Fruit fly (Drosophila melanogaster) whole organism, embryonic: ENCODE data around the gene CG12516.

Experiments
- Atf3 ChIP-seq: fragments of 200-800 bp; sonication (Bioruptor generic); optimal IDR thresholded peaks from 3 replicates; lab custom pipeline; 2016; ENCODE audit warnings: missing biosample characterization, missing genetic modification characterization
- B-H2 ChIP-seq: fragments of 200-800 bp; sonication (Bioruptor generic); optimal IDR thresholded peaks from 2 replicates; lab custom pipeline; 2018; ENCODE audit warnings: missing biosample characterization, mild to moderate bottlenecking, missing genetic modification characterization
- CG1024 ChIP-seq: fragments of 200-800 bp; sonication (Bioruptor generic); IDR thresholded peaks from 2 replicates; pipeline ENCODE4 v1.3.6; 2022; ENCODE audit warnings: missing biosample characterization, missing genetic modification characterization
- CG12104 ChIP-seq: fragments of 200-800 bp; sonication (Bioruptor generic); optimal IDR thresholded peaks from 3 replicates; lab custom pipeline; 2016; ENCODE audit warnings: missing biosample characterization, missing genetic modification characterization
- CG12769 ChIP-seq: fragments of 200-800 bp; sonication (Bioruptor generic); optimal IDR thresholded peaks from 2 replicates; lab custom pipeline; 2019; ENCODE audit warnings: missing biosample characterization, mild to moderate bottlenecking, missing genetic modification characterization, moderate library complexity
- CG13424 ChIP-seq: fragments of 200-800 bp; sonication (Bioruptor generic); optimal IDR thresholded peaks from 2 replicates; lab custom pipeline; 2019; ENCODE audit warnings: missing biosample characterization, mild to moderate bottlenecking, missing genetic modification characterization, moderate library complexity
- CG14710 ChIP-seq: fragments of 200-800 bp; sonication (Bioruptor generic); optimal IDR thresholded peaks from 3 replicates; lab custom pipeline; 2019; ENCODE audit warnings: missing biosample characterization, mild to moderate bottlenecking, missing genetic modification characterization, moderate library complexity
- CG17361 ChIP-seq: fragments of 200-800 bp; sonication (Bioruptor generic); IDR thresholded peaks from 3 replicates; pipeline ENCODE4 v1.3.6; 2022; ENCODE audit warnings: missing biosample characterization, missing genetic modification characterization
- CG17802 ChIP-seq: fragments of 200-800 bp; sonication (Bioruptor generic); optimal IDR thresholded peaks from 2 replicates; lab custom pipeline; 2018; ENCODE audit warnings: missing biosample characterization, mild to moderate bottlenecking, missing genetic modification characterization, moderate library complexity
- CG18011 ChIP-seq: fragments of 200-800 bp; sonication (Bioruptor generic); optimal IDR thresholded peaks from 2 replicates; lab custom pipeline; 2017; ENCODE audit warnings: missing biosample characterization, missing genetic modification characterization, mild to moderate bottlenecking, moderate library complexity, missing genotype
- CG18262 ChIP-seq: fragments of 200-800 bp; optimal IDR thresholded peaks from 3 replicates; lab custom pipeline; 2019; ENCODE audit warnings: missing biosample characterization, mild to moderate bottlenecking, missing genetic modification characterization, moderate library complexity
- CG2712 ChIP-seq: fragments of 200-800 bp; optimal IDR thresholded peaks from 3 replicates; lab custom pipeline; 2019; ENCODE audit warnings: missing biosample characterization, mild to moderate bottlenecking, missing genetic modification characterization, moderate library complexity
- CG3065 ChIP-seq: fragments of 200-800 bp; sonication (Bioruptor generic); optimal IDR thresholded peaks from 2 replicates; lab custom pipeline; 2016; ENCODE audit warnings: missing biosample characterization, missing genetic modification characterization
- CG31441 ChIP-seq: fragments of 200-800 bp; sonication (Bioruptor generic); IDR thresholded peaks from 2 replicates; pipeline ENCODE4 v1.3.6; 2022; ENCODE audit warnings: missing biosample characterization, missing genetic modification characterization
- CG34422 ChIP-seq: fragments of 200-800 bp; sonication (Bioruptor generic); IDR thresholded peaks from 3 replicates; pipeline ENCODE4 v1.3.6; 2022; ENCODE audit warnings: missing biosample characterization, missing genetic modification characterization
- CG4328 ChIP-seq: fragments of 200-800 bp; sonication (Bioruptor generic); optimal IDR thresholded peaks from 3 replicates; lab custom pipeline; 2017; ENCODE audit warnings: missing biosample characterization, missing genetic modification reagents, missing genetic modification characterization
- CG4424 ChIP-seq: fragments of 200-800 bp; sonication (Bioruptor generic); optimal IDR thresholded peaks from 3 replicates; lab custom pipeline; 2016; ENCODE audit warnings: missing biosample characterization, missing genetic modification characterization
- CG4820 ChIP-seq: fragments of 200-800 bp; sonication (Bioruptor generic); optimal IDR thresholded peaks from 3 replicates; lab custom pipeline; 2016; ENCODE audit warnings: missing biosample characterization, missing genetic modification characterization
- CG5180 ChIP-seq: fragments of 200-800 bp; sonication (Bioruptor generic); optimal IDR thresholded peaks from 3 replicates; lab custom pipeline; 2017; ENCODE audit warnings: missing biosample characterization, missing genetic modification characterization, mild to moderate bottlenecking, moderate library complexity, missing genetic modification reagents
- CG6813 ChIP-seq: fragments of 200-800 bp; sonication (Bioruptor generic); optimal IDR thresholded peaks from 2 replicates; lab custom pipeline; 2017; ENCODE audit warnings: missing biosample characterization, missing genetic modification characterization, mild to moderate bottlenecking, moderate library complexity, missing genetic modification reagents
- CTCF ChIP-seq: fragments of 200-800 bp; sonication (Bioruptor generic); optimal IDR thresholded peaks from 2 replicates; lab custom pipeline; 2017; ENCODE audit warnings: missing biosample characterization, mild to moderate bottlenecking, missing genetic modification characterization, moderate library complexity
- CoRest ChIP-seq: fragments of 200-800 bp; sonication (Bioruptor generic); optimal IDR thresholded peaks from 3 replicates; lab custom pipeline; 2018; ENCODE audit warnings: missing biosample characterization, mild to moderate bottlenecking, missing genetic modification characterization, moderate library complexity
- Dfd ChIP-seq, 2 experiments: fragments of >200 bp; optimal IDR thresholded peaks; 2 replicates each; lab custom pipeline; 2017; ENCODE audit warnings: missing biosample characterization in 2 of 2, missing genetic modification characterization in 2 of 2
- Doc2 ChIP-seq: fragments of 200-800 bp; sonication (Bioruptor generic); IDR thresholded peaks from 2 replicates; pipeline ENCODE4 v1.3.6; 2022; ENCODE audit warnings: missing biosample characterization, missing genetic modification characterization
- HLHmδ ChIP-seq: fragments of 200-800 bp; sonication (Bioruptor generic); optimal IDR thresholded peaks from 2 replicates; lab custom pipeline; 2018; ENCODE audit warnings: missing biosample characterization, mild to moderate bottlenecking, missing genetic modification characterization, moderate library complexity
- HmgZ ChIP-seq: fragments of 200-800 bp; sonication (Bioruptor generic); optimal IDR thresholded peaks from 2 replicates; lab custom pipeline; 2018; ENCODE audit warnings: missing biosample characterization, mild to moderate bottlenecking, missing genetic modification characterization
- Nf-YC ChIP-seq: fragments of 200-800 bp; optimal IDR thresholded peaks from 3 replicates; lab custom pipeline; 2019; ENCODE audit warnings: missing biosample characterization, mild to moderate bottlenecking, missing genetic modification characterization, moderate library complexity
- Oaz ChIP-seq: fragments of 200-800 bp; sonication (Bioruptor generic); IDR thresholded peaks from 2 replicates; pipeline ENCODE4 v1.3.6; 2022; ENCODE audit warnings: missing biosample characterization, missing genetic modification characterization
- Taf1 ChIP-seq: fragments of 200-800 bp; sonication (Bioruptor generic); IDR thresholded peaks from 2 replicates; pipeline ENCODE4 v1.3.6; 2022; ENCODE audit warnings: missing biosample characterization, missing genetic modification characterization
- Tbp ChIP-seq: fragments of >200 bp; optimal IDR thresholded peaks from 2 replicates; lab custom pipeline; 2018; ENCODE audit warnings: missing biosample characterization, missing genetic modification characterization
- Vsx1 ChIP-seq: fragments of 200-800 bp; sonication (Bioruptor generic); optimal IDR thresholded peaks from 2 replicates; lab custom pipeline; 2017; ENCODE audit warnings: missing biosample characterization, mild to moderate bottlenecking, missing genetic modification characterization, missing genetic modification reagents
- ac ChIP-seq: fragments of 200-800 bp; sonication (Bioruptor generic); optimal IDR thresholded peaks from 3 replicates; lab custom pipeline; 2017; ENCODE audit warnings: missing biosample characterization, mild to moderate bottlenecking, missing genetic modification characterization
- bbx ChIP-seq: fragments of 200-800 bp; sonication (Bioruptor generic); IDR thresholded peaks from 2 replicates; pipeline ENCODE4 v1.3.6; 2022; ENCODE audit warnings: missing biosample characterization, missing genetic modification characterization; ENCODE audit not compliant: partially characterized antibody
- cas ChIP-seq: fragments of 200-800 bp; sonication (Bioruptor generic); IDR thresholded peaks from 2 replicates; pipeline ENCODE4 v1.3.6; 2022; ENCODE audit warnings: missing biosample characterization, missing genetic modification characterization
- dm ChIP-seq: fragments of 200-800 bp; sonication (Bioruptor generic); optimal IDR thresholded peaks from 3 replicates; lab custom pipeline; 2016; ENCODE audit warnings: missing biosample characterization, missing genetic modification characterization
- eve ChIP-seq, 2 experiments: fragments of >200 bp; optimal IDR thresholded peaks; 2 replicates each; lab custom pipeline; 2017; ENCODE audit warnings: missing biosample characterization in 2 of 2, missing genetic modification characterization in 2 of 2
- fd102C ChIP-seq: fragments of 200-800 bp; sonication (Bioruptor generic); optimal IDR thresholded peaks from 2 replicates; lab custom pipeline; 2018; ENCODE audit warnings: missing biosample characterization, mild to moderate bottlenecking, missing genetic modification characterization, moderate library complexity
- gce ChIP-seq: fragments of 200-800 bp; sonication (Bioruptor generic); IDR thresholded peaks from 3 replicates; pipeline ENCODE4 v1.3.6; 2022; ENCODE audit warnings: missing biosample characterization, missing genetic modification characterization
- gcm ChIP-seq: fragments of 200-800 bp; sonication (Bioruptor generic); optimal IDR thresholded peaks from 2 replicates; lab custom pipeline; 2019; ENCODE audit warnings: missing biosample characterization, mild to moderate bottlenecking, missing genetic modification characterization, moderate library complexity
- gem ChIP-seq: fragments of 200-800 bp; sonication (Bioruptor generic); optimal IDR thresholded peaks from 2 replicates; lab custom pipeline; 2019; ENCODE audit warnings: missing biosample characterization, mild to moderate bottlenecking, missing genetic modification characterization, moderate library complexity
- hbn ChIP-seq: fragments of 200-800 bp; sonication (Bioruptor generic); IDR thresholded peaks from 2 replicates; pipeline ENCODE4 v1.3.6; 2022; ENCODE audit warnings: missing biosample characterization, missing genetic modification characterization; ENCODE audit not compliant: partially characterized antibody
- kah ChIP-seq: fragments of 200-800 bp; sonication (Bioruptor generic); optimal IDR thresholded peaks from 2 replicates; lab custom pipeline; 2018; ENCODE audit warnings: missing biosample characterization, mild to moderate bottlenecking, missing genetic modification characterization
- ken ChIP-seq: fragments of 200-800 bp; sonication (Bioruptor generic); IDR thresholded peaks from 3 replicates; pipeline ENCODE4 v1.3.6; 2022; ENCODE audit warnings: missing biosample characterization, missing genetic modification characterization
- lab ChIP-seq: fragments of 200-800 bp; sonication (Bioruptor generic); optimal IDR thresholded peaks from 3 replicates; lab custom pipeline; 2017; ENCODE audit warnings: missing biosample characterization, missing genetic modification characterization, mild to moderate bottlenecking, moderate library complexity, missing genetic modification reagents
- mam ChIP-seq: fragments of 200-800 bp; sonication (Bioruptor generic); optimal IDR thresholded peaks from 3 replicates; lab custom pipeline; 2016; ENCODE audit warnings: missing biosample characterization, missing genetic modification characterization
- nerfin-2 ChIP-seq: fragments of 200-800 bp; sonication (Bioruptor generic); IDR thresholded peaks from 2 replicates; pipeline ENCODE4 v1.3.6; 2022; ENCODE audit warnings: missing biosample characterization, missing genetic modification characterization; ENCODE audit not compliant: partially characterized antibody
- salm ChIP-seq: fragments of 200-800 bp; sonication (Bioruptor generic); optimal IDR thresholded peaks from 2 replicates; lab custom pipeline; 2018; ENCODE audit warnings: missing biosample characterization, mild to moderate bottlenecking, missing genetic modification characterization
- slou ChIP-seq: fragments of 200-800 bp; sonication (Bioruptor generic); optimal IDR thresholded peaks from 3 replicates; lab custom pipeline; 2016; ENCODE audit warnings: missing biosample characterization, missing genetic modification characterization
- twi ChIP-seq: fragments of 200-800 bp; optimal IDR thresholded peaks from 2 replicates; lab custom pipeline; 2019; ENCODE audit warnings: missing biosample characterization, mild to moderate bottlenecking, missing genetic modification characterization, moderate library complexity
- zfh1 ChIP-seq: fragments of 200-800 bp; sonication (Bioruptor generic); IDR thresholded peaks from 3 replicates; pipeline ENCODE4 v1.3.6; 2022; ENCODE audit warnings: missing biosample characterization, missing genetic modification characterization

CG12516 gene

dm6 chr3R:28335462-28335998 lies 31.1 kb upstream of the CG12516 start (continued):
- TF ChIP-seq lab (peak; percentile 84), CG14710 (tag; lab: Kevin White, UChicago) (peak; percentile 81), CG6813 (GFP tag; lab: Kevin White, UChicago) (peak; percentile 81), twi (tag; lab: Kevin White, UChicago) (peak; percentile 41), CG18262 (tag; lab: Kevin White, UChicago) (peak; percentile 77), CG17802 (tag; lab: Kevin White, UChicago) (no peak), fd102C (peak; percentile 8), CG34422 (GFP tag; lab: Robert Waterston, UW) (peak; percentile 85; the same call in 2 of the 3 replicates), CG4328 (GFP tag; lab: Kevin White, UChicago) (peak; percentile 85), Vsx1 (no peak), Dfd (GFP tag; optimal IDR thresholded peaks at IDR 0.05; lab: Kevin White, UChicago) (no peak), gce (GFP tag; lab: Robert Waterston, UW) (peak; percentile 49; the same call in 1 of the 3 replicates), kah (GFP tag; lab: Kevin White, UChicago) (peak; percentile 21), Doc2 (GFP tag; lab: Robert Waterston, UW) (no peak), ken (GFP tag; lab: Robert Waterston, UW) (0 out of 3 replicates have a peak, but pooled peaks have one; percentile 51), salm (tag; lab: Kevin White, UChicago) (peak; percentile 36), zfh1 (peak; percentile 79), Nf-YC (tag; lab: Kevin White, UChicago) (peak; percentile 77), CG13424 (tag; lab: Kevin White, UChicago) (peak; percentile 78), Atf3 (GFP tag; lab: Kevin White, UChicago) (peak; percentile 71), CG31441 (GFP tag; lab: Robert Waterston, UW) (peak; percentile 83), slou (peak; percentile 50), CTCF (GFP tag; lab: Kevin White, UChicago) (peak; percentile 6), ac (peak; percentile 35), CG3065 (GFP tag; lab: Kevin White, UChicago) (peak; percentile 52), gcm (GFP tag; lab: Kevin White, UChicago) (peak; percentile 69), hbn (GFP tag; lab: Robert Waterston, UW) (no peak), eve (GFP tag; optimal IDR thresholded peaks at IDR 0.05; lab: Kevin White, UChicago) (peak in 1 of 2 experiments; percentile 41), B-H2 (peak; percentile 86), bbx (GFP tag; lab: Robert Waterston, UW) (peak; percentile 50; the same call in 1 of the 2 replicates), CG4820 (GFP tag; lab: Kevin White, UChicago) (peak; percentile 65), CG4424 (peak; percentile 79), HmgZ (tag; lab: Kevin White, UChicago) (peak; percentile 80), nerfin-2 (GFP tag; lab: Robert Waterston, UW) (no peak), cas (0 out of 2 replicates have a peak, but pooled peaks have one; percentile 30), CG12104 (GFP tag; lab: Kevin White, UChicago) (peak; percentile 80), CG18011 (GFP tag; lab: Kevin White, UChicago) (peak; percentile 48), dm (GFP tag; lab: Kevin White, UChicago) (peak; percentile 97), CG12769 (peak; percentile 73), gem (tag; lab: Kevin White, UChicago) (peak; percentile 78), Tbp (GFP tag; lab: Kevin White, UChicago) (no peak), HLHmδ (GFP tag; lab: Kevin White, UChicago) (peak; percentile 33), CoRest (peak; percentile 72), CG1024 (peak; percentile 8; the same call in 1 of the 2 replicates), Oaz (GFP tag; lab: Robert Waterston, UW) (no peak), CG2712 (tag; lab: Kevin White, UChicago) (peak; percentile 79), CG5180 (peak; percentile 59), Taf1 (GFP tag; lab: Robert Waterston, UW) (no peak), CG17361 (GFP tag; lab: Robert Waterston, UW) (peak; percentile 68; the same call in 2 of the 3 replicates), mam (GFP tag; lab: Kevin White, UChicago) (peak; percentile 83)
